Worm (Caenorhabditis elegans): ENCODE data around the gene ZK813.4.

DNA sequence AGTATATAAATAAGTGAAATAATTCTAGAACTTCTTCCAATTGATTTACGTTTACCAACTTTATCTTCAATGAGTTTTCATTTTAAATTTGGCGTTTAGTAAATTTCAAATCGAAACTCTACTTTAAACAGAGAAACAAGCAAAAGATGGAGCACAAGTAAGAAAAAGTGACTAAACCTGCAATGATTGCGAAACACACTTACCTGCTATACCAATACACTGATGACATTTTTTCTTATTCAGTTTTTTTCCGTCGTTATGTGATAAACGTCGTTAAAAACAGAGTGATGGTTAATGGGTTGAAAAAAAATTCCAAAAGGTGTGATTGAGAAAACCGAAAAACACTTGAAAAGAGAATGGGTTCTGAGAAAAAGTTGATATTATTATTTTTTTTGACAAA, 43.9 kb upstream of the ZK813.4 start:
- no peak for TF ChIP-seq elt-3 (tag; optimal IDR thresholded peaks at IDR 0.05)
- no peak for TF ChIP-seq nhr-12 (tag; optimal IDR thresholded peaks at IDR 0.05)
